Worm (Caenorhabditis elegans) whole organism, mixed stage, embryonic: ENCODE measurements around the gene T27E7.1.

Experiments
- M03D4.4 ChIP-seq: sonication (generic microtip); optimal IDR thresholded peaks from 2 replicates; lab custom pipeline; 2017; ENCODE audit warnings: mild to moderate bottlenecking, missing genetic modification characterization, missing compliant biosample characterization
- ceh-43 ChIP-seq: fragments of 200-800 bp; sonication (Bioruptor generic); optimal IDR thresholded peaks from 2 replicates; lab custom pipeline; 2018; ENCODE audit warnings: mild to moderate bottlenecking, missing genetic modification characterization, moderate library complexity, missing compliant biosample characterization
- cnd-1 ChIP-seq: fragments of 200-800 bp; sonication (Bioruptor generic); optimal IDR thresholded peaks from 2 replicates; lab custom pipeline; 2018; ENCODE audit warnings: mild to moderate bottlenecking, missing genetic modification characterization, missing compliant biosample characterization
- lsy-2 ChIP-seq: fragments of 150-350 bp; optimal IDR thresholded peaks from 2 replicates; lab custom pipeline; 2014; ENCODE audit warnings: missing biosample characterization, missing genetic modification characterization
- nhr-2 ChIP-seq: fragments of 150-350 bp; optimal IDR thresholded peaks from 2 replicates; lab custom pipeline; 2014; ENCODE audit warnings: missing biosample characterization, missing genetic modification characterization
- nhr-237 ChIP-seq: fragments of 150-350 bp; optimal IDR thresholded peaks from 2 replicates; lab custom pipeline; 2014; ENCODE audit warnings: missing biosample characterization, missing genetic modification characterization
- nhr-28 ChIP-seq: fragments of 150-350 bp; optimal IDR thresholded peaks from 2 replicates; lab custom pipeline; 2014; ENCODE audit warnings: missing biosample characterization, missing genetic modification characterization
- pha-4 ChIP-seq: fragments of 150-350 bp; optimal IDR thresholded peaks from 2 replicates; lab custom pipeline; 2018; ENCODE audit warnings: missing biosample characterization, missing genetic modification reagents, missing genetic modification characterization
- snpc-4 ChIP-seq: fragments of 150-350 bp; optimal IDR thresholded peaks from 2 replicates; lab custom pipeline; 2014; ENCODE audit warnings: missing biosample characterization, missing genetic modification characterization
- unc-62 ChIP-seq: fragments of 150-350 bp; optimal IDR thresholded peaks from 2 replicates; lab custom pipeline; 2014; ENCODE audit warnings: missing biosample characterization, missing genetic modification reagents, missing genetic modification characterization
- ztf-11 ChIP-seq: fragments of 150-350 bp; optimal IDR thresholded peaks from 2 replicates; lab custom pipeline; 2014; ENCODE audit warnings: missing biosample characterization, missing genetic modification characterization

- TF ChIP-seq lsy-2 (tag; lab: Kevin White, UChicago) (no peak), unc-62 (no peak), nhr-237 (tag; lab: Kevin White, UChicago) (no peak), pha-4 (tag; lab: Kevin White, UChicago) (no peak), snpc-4 (tag; lab: Kevin White, UChicago) (no peak), nhr-28 (tag; lab: Kevin White, UChicago) (no peak), ztf-11 (tag; lab: Kevin White, UChicago) (no peak), cnd-1 (tag; lab: Kevin White, UChicago) (no peak), ceh-43 (GFP tag; lab: Kevin White, UChicago) (no peak), nhr-2 (tag; lab: Kevin White, UChicago) (no peak), M03D4.4 (tag; lab: Kevin White, UChicago) (no peak)
Observed at ce11 chrIV:14528718-14529117, 9.2 kb downstream of the T27E7.1 start, which contains the start of gene T27E7.3.
